Worm (Caenorhabditis elegans): Measurements from ENCODE around the gene C46C2.2.
A peak's percentile ranks its signal among the peaks of the same experiment; 100 is the strongest.

The C46C2.2 gene

DNA sequence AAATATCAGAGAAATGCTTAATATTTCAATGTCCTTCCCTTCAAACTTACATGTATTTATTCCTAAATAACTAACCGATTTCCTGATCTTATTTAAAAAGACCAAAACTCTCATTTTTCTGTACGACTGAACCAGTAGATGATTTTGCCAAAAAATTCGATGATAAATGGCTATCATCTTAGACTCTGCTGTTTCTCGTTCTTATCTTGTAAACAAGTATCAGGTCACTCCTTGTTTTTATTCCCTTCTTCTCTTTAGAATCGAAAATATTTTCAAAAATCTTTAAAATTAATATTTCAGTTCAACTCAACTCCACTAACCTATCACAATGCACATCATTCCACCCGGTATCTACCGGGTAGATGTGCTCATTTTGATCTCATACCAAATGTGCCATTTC is at the start of gene C46C2.2:
TSS of gene C46C2.2 (plus strand) at position 301 of the 400 bp plus-strand sequence.
- TF ChIP-seq tbx-2 (tag; optimal IDR thresholded peaks at IDR 0.05), result no peak
- TF ChIP-seq vab-15 (tag; optimal IDR thresholded peaks at IDR 0.05), result no peak
- no peak for TF ChIP-seq nhr-84 (tag; optimal IDR thresholded peaks at IDR 0.05)
- TF ChIP-seq mab-9 (GFP tag; IDR thresholded peaks at IDR 0.05), result no peak
- no peak for TF ChIP-seq aha-1 (tag; optimal IDR thresholded peaks at IDR 0.05)
- TF ChIP-seq C34B4.2 (tag; optimal IDR thresholded peaks at IDR 0.05), result no peak

DNA sequence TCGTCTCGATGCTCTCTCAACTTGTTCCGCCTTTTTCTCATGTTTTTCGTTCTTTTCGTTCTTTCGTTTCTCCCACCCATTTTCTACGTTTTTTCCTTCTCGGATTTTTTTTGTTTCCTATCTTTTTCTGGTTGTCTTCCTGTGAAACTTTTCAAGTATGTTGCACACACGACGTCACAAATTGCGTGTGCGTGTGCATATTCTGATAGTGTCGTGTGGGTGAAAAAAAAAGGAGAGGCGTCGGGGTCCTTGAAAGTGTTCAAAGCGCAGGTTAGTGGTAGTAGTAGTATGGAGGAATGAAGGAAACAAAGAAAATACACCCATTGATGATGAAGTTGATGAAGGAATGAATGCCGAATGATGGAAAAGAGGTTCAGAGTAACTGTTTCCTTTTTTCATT is 47.8 kb upstream of the C46C2.2 start:
- TF ChIP-seq nhr-237 (tag; optimal IDR thresholded peaks at IDR 0.05) (no peak), hpl-2 (GFP tag; optimal IDR thresholded peaks at IDR 0.05) (no peak), fkh-4 (tag; optimal IDR thresholded peaks at IDR 0.05; ENCODE audit: borderline replicate concordance) (no peak), zip-4 (GFP tag; optimal IDR thresholded peaks at IDR 0.05) (no peak), ces-1 (GFP tag; optimal IDR thresholded peaks at IDR 0.05) (no peak), isw-1 (GFP tag; IDR thresholded peaks at IDR 0.05) (no peak), blmp-1 (tag; optimal IDR thresholded peaks at IDR 0.05) (no peak), fkh-10 (GFP tag; optimal IDR thresholded peaks at IDR 0.05) (peak; percentile 50), C34B4.2 (tag; optimal IDR thresholded peaks at IDR 0.05) (no peak), unc-30 (tag; optimal IDR thresholded peaks at IDR 0.05) (no peak), snu-23 (GFP tag; optimal IDR thresholded peaks at IDR 0.05) (no peak), mab-9 (GFP tag; IDR thresholded peaks at IDR 0.05) (no peak), lin-35 (GFP tag; optimal IDR thresholded peaks at IDR 0.05) (no peak), lin-14 (GFP tag; optimal IDR thresholded peaks at IDR 0.05) (peak; percentile 36)

DNA sequence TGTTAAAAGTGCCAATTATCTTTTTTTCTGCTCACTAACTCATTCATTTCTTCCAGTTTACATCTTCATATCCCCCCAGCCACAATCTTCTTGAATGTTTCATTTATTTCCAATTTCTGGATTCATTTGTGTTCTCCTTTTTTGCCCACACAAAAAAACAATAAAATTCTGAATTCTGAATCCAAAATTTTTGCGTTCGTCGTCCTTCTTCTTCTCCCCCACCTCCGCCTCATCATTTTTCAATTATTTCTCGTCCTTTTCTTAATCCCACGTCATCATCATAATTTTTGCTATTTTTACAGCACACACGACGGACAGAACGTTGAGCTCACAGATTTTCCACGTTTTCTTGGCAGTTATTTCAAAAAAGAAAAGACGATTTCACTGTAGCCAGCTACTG is 33.0 kb upstream of the C46C2.2 start, which contains the start of gene C07C7.1:
TSS of gene C07C7.1 (plus strand) at position 301 of the 400 bp plus-strand sequence.
- TF ChIP-seq ceh-82 (tag; optimal IDR thresholded peaks at IDR 0.05), result no peak
- TF ChIP-seq Y116A8C.19 (tag; optimal IDR thresholded peaks at IDR 0.05; ENCODE audit: borderline replicate concordance), result no peak
- TF ChIP-seq elt-3 (tag; optimal IDR thresholded peaks at IDR 0.05), result no peak
- no peak for TF ChIP-seq sptf-1 (tag; optimal IDR thresholded peaks at IDR 0.05)
- TF ChIP-seq irx-1 (tag; optimal IDR thresholded peaks at IDR 0.05), result no peak
- no peak for TF ChIP-seq nhr-71 (tag; optimal IDR thresholded peaks at IDR 0.05)
- TF ChIP-seq pqm-1 (tag; optimal IDR thresholded peaks at IDR 0.05), result no peak
- TF ChIP-seq ces-1 (GFP tag; optimal IDR thresholded peaks at IDR 0.05), result no peak
- TF ChIP-seq isw-1 (GFP tag; IDR thresholded peaks at IDR 0.05), result no peak
- no peak for TF ChIP-seq elt-2 (tag; optimal IDR thresholded peaks at IDR 0.05)
- no peak for TF ChIP-seq xbp-1 (tag; optimal IDR thresholded peaks at IDR 0.05)
- no peak for TF ChIP-seq lsy-2 (tag; optimal IDR thresholded peaks at IDR 0.05)
- TF ChIP-seq nhr-20 (tag; optimal IDR thresholded peaks at IDR 0.05), result no peak
- no peak for TF ChIP-seq unc-98 (GFP tag; IDR thresholded peaks at IDR 0.05)
- TF ChIP-seq hpl-2 (GFP tag; optimal IDR thresholded peaks at IDR 0.05), result no peak
- TF ChIP-seq jun-1 (tag; optimal IDR thresholded peaks at IDR 0.05), result no peak

DNA sequence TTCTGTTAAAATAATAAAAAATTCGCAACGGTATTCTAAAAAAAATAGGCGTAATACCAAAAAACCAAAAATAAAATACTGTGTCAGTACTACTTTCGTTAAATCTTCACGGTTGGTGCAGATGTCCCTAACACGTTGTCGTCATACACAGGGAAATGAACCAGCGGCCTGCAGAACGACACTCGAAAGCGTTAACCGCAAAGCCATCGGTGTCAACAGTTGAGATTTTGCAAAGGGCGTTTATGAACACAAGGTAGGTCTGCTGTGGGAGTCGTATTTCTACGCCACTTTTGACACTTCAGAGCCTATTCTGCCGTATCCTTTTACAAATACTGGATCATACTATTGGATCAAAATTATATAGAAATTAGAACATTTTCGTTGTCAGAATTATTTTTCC is 26.3 kb upstream of the C46C2.2 start:
- peak; percentile 49 for TF ChIP-seq lir-3 (tag; optimal IDR thresholded peaks at IDR 0.05; ENCODE audit: poor library complexity)
- no peak for TF ChIP-seq nhr-28 (tag; optimal IDR thresholded peaks at IDR 0.05)
- no peak for TF ChIP-seq hlh-4 (tag; optimal IDR thresholded peaks at IDR 0.05)
- TF ChIP-seq ces-1 (GFP tag; optimal IDR thresholded peaks at IDR 0.05), result no peak
- no peak for TF ChIP-seq ama-1 (optimal IDR thresholded peaks at IDR 0.05)
- peak; percentile 72 for TF ChIP-seq xbp-1 (tag; optimal IDR thresholded peaks at IDR 0.05)
- peak; percentile 66 for TF ChIP-seq tbx-2 (tag; optimal IDR thresholded peaks at IDR 0.05)
- peak; percentile 59 to 62 for TF ChIP-seq efl-1 (optimal IDR thresholded peaks at IDR 0.05)
- TF ChIP-seq efl-1 (GFP tag; optimal IDR thresholded peaks at IDR 0.05 in 1 of 2), result peak; percentile 46 to 94
- no peak for TF ChIP-seq lin-15B (tag; optimal IDR thresholded peaks at IDR 0.05)
- TF ChIP-seq nhr-90 (tag; optimal IDR thresholded peaks at IDR 0.05; ENCODE audit: poor library complexity), result peak; percentile 64
- peak; percentile 75 for TF ChIP-seq nhr-19 (GFP tag; conservative IDR thresholded peaks at IDR 0.05)
- peak; percentile 5 for TF ChIP-seq efl-3 (GFP tag; optimal IDR thresholded peaks at IDR 0.05)
- TF ChIP-seq elt-3 (tag; optimal IDR thresholded peaks at IDR 0.05), result peak in 2 of 6 experiments; percentile 49 to 50
- no peak for TF ChIP-seq ceh-63 (GFP tag; optimal IDR thresholded peaks at IDR 0.05)
- no peak for TF ChIP-seq alr-1 (tag; optimal IDR thresholded peaks at IDR 0.05; ENCODE audit: borderline replicate concordance)
- no peak for TF ChIP-seq sox-4 (tag; optimal IDR thresholded peaks at IDR 0.05)
- no peak for TF ChIP-seq mef-2 (tag; optimal IDR thresholded peaks at IDR 0.05)
- no peak for TF ChIP-seq isw-1 (GFP tag; IDR thresholded peaks at IDR 0.05)
- TF ChIP-seq aha-1 (tag; optimal IDR thresholded peaks at IDR 0.05), result no peak
- peak; percentile 80 for TF ChIP-seq nhr-71 (tag; optimal IDR thresholded peaks at IDR 0.05)
- TF ChIP-seq jun-1 (tag; optimal IDR thresholded peaks at IDR 0.05), result peak; percentile 43
- TF ChIP-seq lsy-2 (tag; optimal IDR thresholded peaks at IDR 0.05), result peak; percentile 64 to 72
- peak; percentile 79 for TF ChIP-seq dsc-1 (tag; optimal IDR thresholded peaks at IDR 0.05)
- TF ChIP-seq snpc-4 (tag; optimal IDR thresholded peaks at IDR 0.05), result peak; percentile 16
- no peak for TF ChIP-seq fkh-4 (tag; optimal IDR thresholded peaks at IDR 0.05; ENCODE audit: borderline replicate concordance)

All from whole organism, L1 larva.